Worm (Caenorhabditis elegans) whole organism, late embryonic: Measurements from ENCODE around the gene R107.9.
A peak's percentile ranks its signal among the peaks of the same experiment; 100 is the strongest.

Experiments
- C08G9.2 ChIP-seq: sonication (generic microtip); optimal IDR thresholded peaks from 2 replicates; lab custom pipeline; 2016; ENCODE audit warnings: mild to moderate bottlenecking, missing genetic modification characterization, moderate library complexity, missing compliant biosample characterization
- K09A11.1 ChIP-seq: sonication (generic microtip); optimal IDR thresholded peaks from 2 replicates; lab custom pipeline; 2017; ENCODE audit warnings: antibody characterized with exemption, mild to moderate bottlenecking, missing genetic modification characterization, missing compliant biosample characterization; ENCODE audit not compliant: insufficient read depth
- T23F11.4 ChIP-seq: fragments of 200-800 bp; sonication (Bioruptor generic); optimal IDR thresholded peaks from 2 replicates; lab custom pipeline; 2018; ENCODE audit warnings: mild to moderate bottlenecking, missing genetic modification characterization, missing compliant biosample characterization
- Y22D7AL.16 ChIP-seq: sonication (generic microtip); optimal IDR thresholded peaks from 2 replicates; lab custom pipeline; 2016; ENCODE audit warnings: missing genetic modification characterization, missing compliant biosample characterization
- ama-1 ChIP-seq: fragments of 150-350 bp; optimal IDR thresholded peaks from 2 replicates; lab custom pipeline; 2014
- ceh-18 ChIP-seq: sonication (generic microtip); optimal IDR thresholded peaks from 2 replicates; lab custom pipeline; 2016; ENCODE audit warnings: missing genetic modification characterization, missing compliant biosample characterization
- ceh-2 ChIP-seq: sonication (generic microtip); optimal IDR thresholded peaks from 2 replicates; lab custom pipeline; 2016; ENCODE audit warnings: missing genotype, missing genetic modification characterization, missing compliant biosample characterization
- ceh-24 ChIP-seq: sonication (generic microtip); optimal IDR thresholded peaks from 2 replicates; lab custom pipeline; 2016; ENCODE audit warnings: mild to moderate bottlenecking, missing genetic modification characterization, missing compliant biosample characterization
- ceh-31 ChIP-seq: sonication (generic microtip); optimal IDR thresholded peaks from 2 replicates; lab custom pipeline; 2016; ENCODE audit warnings: missing genetic modification characterization, missing compliant biosample characterization
- ceh-34 ChIP-seq: sonication (generic microtip); optimal IDR thresholded peaks from 2 replicates; lab custom pipeline; 2016; ENCODE audit warnings: mild to moderate bottlenecking, missing genetic modification characterization, missing compliant biosample characterization
- ceh-45 ChIP-seq: fragments of 200-800 bp; sonication (Bioruptor generic); IDR thresholded peaks from 2 replicates; pipeline ENCODE4 v1.3.6; 2022; ENCODE audit warnings: missing genetic modification reagents, missing genetic modification characterization, missing compliant biosample characterization
- ceh-6 ChIP-seq: fragments of 200-800 bp; sonication (Bioruptor generic); optimal IDR thresholded peaks from 2 replicates; lab custom pipeline; 2018; ENCODE audit warnings: mild to moderate bottlenecking, missing genetic modification characterization, missing compliant biosample characterization
- che-1 ChIP-seq: sonication (generic microtip); optimal IDR thresholded peaks from 2 replicates; lab custom pipeline; 2016; ENCODE audit warnings: mild to moderate bottlenecking, missing genetic modification characterization, missing compliant biosample characterization
- dmd-4 ChIP-seq: sonication (generic microtip); optimal IDR thresholded peaks from 2 replicates; lab custom pipeline; 2016; ENCODE audit warnings: borderline replicate concordance, missing genetic modification characterization, missing compliant biosample characterization
- dve-1 ChIP-seq: sonication (generic microtip); optimal IDR thresholded peaks from 2 replicates; lab custom pipeline; 2017; ENCODE audit warnings: antibody characterized with exemption, mild to moderate bottlenecking, missing genetic modification characterization, missing compliant biosample characterization
- elt-4 ChIP-seq: sonication (generic microtip); optimal IDR thresholded peaks from 2 replicates; lab custom pipeline; 2016; ENCODE audit warnings: missing genetic modification characterization, missing compliant biosample characterization
- ets-4 ChIP-seq: sonication (generic microtip); optimal IDR thresholded peaks from 2 replicates; lab custom pipeline; 2016; ENCODE audit warnings: missing genetic modification characterization, missing compliant biosample characterization
- eyg-1 ChIP-seq: sonication (generic microtip); optimal IDR thresholded peaks from 2 replicates; lab custom pipeline; 2016; ENCODE audit warnings: missing genotype, missing genetic modification characterization, missing compliant biosample characterization
- fkh-6 ChIP-seq: sonication (generic microtip); optimal IDR thresholded peaks from 2 replicates; lab custom pipeline; 2016; ENCODE audit warnings: missing genetic modification characterization, missing compliant biosample characterization
- gmeb-2 ChIP-seq: sonication (generic microtip); optimal IDR thresholded peaks from 2 replicates; lab custom pipeline; 2016; ENCODE audit warnings: missing genetic modification characterization, inconsistent platforms, missing compliant biosample characterization
- hlh-15 ChIP-seq: sonication (generic microtip); optimal IDR thresholded peaks from 2 replicates; lab custom pipeline; 2016; ENCODE audit warnings: missing genetic modification characterization, missing compliant biosample characterization
- hlh-30 ChIP-seq: sonication (generic microtip); optimal IDR thresholded peaks from 2 replicates; lab custom pipeline; 2017; ENCODE audit warnings: antibody characterized with exemption, missing genetic modification characterization, missing compliant biosample characterization; ENCODE audit not compliant: insufficient read depth
- hlh-8 ChIP-seq: sonication (generic microtip); optimal IDR thresholded peaks from 2 replicates; lab custom pipeline; 2016; ENCODE audit warnings: missing genotype, missing genetic modification characterization, missing compliant biosample characterization
- lin-11 ChIP-seq: fragments of 200-800 bp; sonication (Bioruptor generic); optimal IDR thresholded peaks from 2 replicates; lab custom pipeline; 2018; ENCODE audit warnings: mild to moderate bottlenecking, missing genetic modification characterization, missing compliant biosample characterization
- mec-3 ChIP-seq: sonication (generic microtip); optimal IDR thresholded peaks from 2 replicates; lab custom pipeline; 2016; ENCODE audit warnings: borderline replicate concordance, missing genetic modification characterization, missing compliant biosample characterization
- nfya-1 ChIP-seq: sonication (generic microtip); optimal IDR thresholded peaks from 2 replicates; lab custom pipeline; 2017; ENCODE audit warnings: missing genetic modification characterization, mild to moderate bottlenecking, missing compliant biosample characterization, antibody characterized with exemption, moderate library complexity
- odd-2 ChIP-seq: sonication (generic microtip); optimal IDR thresholded peaks from 2 replicates; lab custom pipeline; 2017; ENCODE audit warnings: antibody characterized with exemption, mild to moderate bottlenecking, missing genetic modification characterization, missing compliant biosample characterization
- pat-9 ChIP-seq: fragments of 200-800 bp; sonication (Bioruptor generic); optimal IDR thresholded peaks from 2 replicates; lab custom pipeline; 2018; ENCODE audit warnings: mild to moderate bottlenecking, missing genetic modification characterization, moderate library complexity, missing compliant biosample characterization
- rnt-1 ChIP-seq: sonication (generic microtip); optimal IDR thresholded peaks from 2 replicates; lab custom pipeline; 2016; ENCODE audit warnings: missing genetic modification characterization, missing compliant biosample characterization
- sdc-2 ChIP-seq: sonication (generic microtip); optimal IDR thresholded peaks from 2 replicates; lab custom pipeline; 2016; ENCODE audit warnings: missing genotype, missing genetic modification characterization, missing compliant biosample characterization
- syd-9 ChIP-seq: sonication (generic microtip); optimal IDR thresholded peaks from 2 replicates; lab custom pipeline; 2016; ENCODE audit warnings: mild to moderate bottlenecking, missing genetic modification characterization, moderate library complexity, missing compliant biosample characterization
- unc-42 ChIP-seq: sonication (generic microtip); optimal IDR thresholded peaks from 2 replicates; lab custom pipeline; 2016; ENCODE audit warnings: missing genotype, missing genetic modification characterization, missing compliant biosample characterization
- unc-55 ChIP-seq: sonication (generic microtip); optimal IDR thresholded peaks from 2 replicates; lab custom pipeline; 2017; ENCODE audit warnings: missing biosample characterization, missing genetic modification reagents, missing genetic modification characterization
- unc-86 ChIP-seq: sonication (generic microtip); optimal IDR thresholded peaks from 2 replicates; lab custom pipeline; 2016; ENCODE audit warnings: missing genetic modification characterization, missing compliant biosample characterization

The R107.9 gene

ce11 chrIII:9075539-9075938 lies 37.8 kb downstream of the R107.9 start, which contains the start of gene F02A9.7:
F02A9.7 (minus strand) TSS chrIII:9075639.
- no peak for TF ChIP-seq ceh-24 (tag; lab: Kevin White, UChicago)
- no peak for TF ChIP-seq dmd-4 (tag; lab: Kevin White, UChicago)
- no peak for TF ChIP-seq ceh-45 (GFP tag; lab: Robert Waterston, UW)
- TF ChIP-seq ama-1 = no peak
- TF ChIP-seq sdc-2 (tag; lab: Kevin White, UChicago) = no peak
- TF ChIP-seq lin-11 = no peak
- TF ChIP-seq syd-9 (tag; lab: Kevin White, UChicago) = no peak
- no peak for TF ChIP-seq Y22D7AL.16 (tag; lab: Kevin White, UChicago)
- no peak for TF ChIP-seq ets-4 (tag; lab: Kevin White, UChicago)
- TF ChIP-seq pat-9 (tag; lab: Kevin White, UChicago) = no peak
- TF ChIP-seq elt-4 (tag; lab: Kevin White, UChicago) = no peak

ce11 chrIII:9077708-9078107 lies 40.0 kb downstream of the R107.9 start, which contains the start of gene F02A9.1:
F02A9.1 (minus strand) TSS chrIII:9077808.
- TF ChIP-seq ceh-18 (no peak), ceh-6 (GFP tag; lab: Kevin White, UChicago) (no peak), gmeb-2 (tag; lab: Kevin White, UChicago) (no peak), ceh-31 (no peak), C08G9.2 (tag; lab: Kevin White, UChicago) (no peak), mec-3 (tag; lab: Kevin White, UChicago) (no peak), odd-2 (tag; lab: Kevin White, UChicago) (no peak), hlh-15 (tag; lab: Kevin White, UChicago) (no peak), eyg-1 (tag; lab: Kevin White, UChicago) (no peak), unc-55 (GFP tag; lab: Kevin White, UChicago) (no peak), ceh-24 (tag; lab: Kevin White, UChicago) (no peak), hlh-30 (tag; lab: Kevin White, UChicago) (no peak)

- peak; percentile 44 for TF ChIP-seq ama-1
- peak; percentile 18 for TF ChIP-seq rnt-1 (tag; lab: Kevin White, UChicago)
- TF ChIP-seq dve-1 (tag; lab: Kevin White, UChicago) = no peak
Measured at ce11 chrIII:9080127-9080526, 42.4 kb downstream of the R107.9 start.

ce11 chrIII:9081055-9081454 lies 43.3 kb downstream of the R107.9 start, which contains the start of gene far-1:
far-1 (minus strand) TSS chrIII:9081179.
- TF ChIP-seq elt-4 (tag; lab: Kevin White, UChicago) (no peak), nfya-1 (tag; lab: Kevin White, UChicago) (peak; percentile 23), hlh-8 (tag; lab: Kevin White, UChicago) (peak; percentile 41), C08G9.2 (tag; lab: Kevin White, UChicago) (peak; percentile 11), ceh-18 (peak; percentile 10), ama-1 (peak; percentile 74)

- TF ChIP-seq T23F11.4 (GFP tag; lab: Kevin White, UChicago) (no peak), ets-4 (tag; lab: Kevin White, UChicago) (no peak), che-1 (tag; lab: Kevin White, UChicago) (no peak), unc-86 (tag; lab: Kevin White, UChicago) (no peak), ceh-2 (tag; lab: Kevin White, UChicago) (no peak), dmd-4 (tag; lab: Kevin White, UChicago) (no peak), hlh-30 (tag; lab: Kevin White, UChicago) (no peak), ceh-34 (tag; lab: Kevin White, UChicago) (no peak), unc-42 (tag; lab: Kevin White, UChicago) (no peak), hlh-8 (tag; lab: Kevin White, UChicago) (no peak), lin-11 (no peak), ama-1 (no peak), ceh-45 (GFP tag; lab: Robert Waterston, UW) (no peak), K09A11.1 (no peak), fkh-6 (tag; lab: Kevin White, UChicago) (no peak), eyg-1 (tag; lab: Kevin White, UChicago) (no peak), sdc-2 (tag; lab: Kevin White, UChicago) (no peak)
- TF ChIP-seq, all 69 proteins: peak for 0
Measured at ce11 chrIII:9081763-9082162, 44.0 kb downstream of the R107.9 start, which contains the start of gene far-2. far-2 (plus strand) TSS chrIII:9081828.
